Worm (Caenorhabditis elegans) whole organism, late embryonic: ENCODE results near the gene nhr-43.

Experiments used
- K09A11.1 ChIP-seq: sonication (generic microtip); optimal IDR thresholded peaks from 2 replicates; lab custom pipeline; 2017; ENCODE audit warnings: antibody characterized with exemption, mild to moderate bottlenecking, missing genetic modification characterization, missing compliant biosample characterization; ENCODE audit not compliant: insufficient read depth
- ama-1 ChIP-seq: fragments of 150-350 bp; optimal IDR thresholded peaks from 2 replicates; lab custom pipeline; 2014
- ceh-48 ChIP-seq: sonication (generic microtip); optimal IDR thresholded peaks from 2 replicates; lab custom pipeline; 2016; ENCODE audit warnings: missing genetic modification characterization, inconsistent platforms, missing compliant biosample characterization
- ceh-6 ChIP-seq: fragments of 200-800 bp; sonication (Bioruptor generic); optimal IDR thresholded peaks from 2 replicates; lab custom pipeline; 2018; ENCODE audit warnings: mild to moderate bottlenecking, missing genetic modification characterization, missing compliant biosample characterization
- che-1 ChIP-seq: sonication (generic microtip); optimal IDR thresholded peaks from 2 replicates; lab custom pipeline; 2016; ENCODE audit warnings: mild to moderate bottlenecking, missing genetic modification characterization, missing compliant biosample characterization
- dmd-4 ChIP-seq: sonication (generic microtip); optimal IDR thresholded peaks from 2 replicates; lab custom pipeline; 2016; ENCODE audit warnings: borderline replicate concordance, missing genetic modification characterization, missing compliant biosample characterization
- elt-2 ChIP-seq: sonication (generic microtip); optimal IDR thresholded peaks from 2 replicates; lab custom pipeline; 2016; ENCODE audit warnings: missing genetic modification reagents, missing genetic modification characterization, missing compliant biosample characterization
- elt-4 ChIP-seq: sonication (generic microtip); optimal IDR thresholded peaks from 2 replicates; lab custom pipeline; 2016; ENCODE audit warnings: missing genetic modification characterization, missing compliant biosample characterization
- eyg-1 ChIP-seq: sonication (generic microtip); optimal IDR thresholded peaks from 2 replicates; lab custom pipeline; 2016; ENCODE audit warnings: missing genotype, missing genetic modification characterization, missing compliant biosample characterization
- fax-1 ChIP-seq: sonication (generic microtip); optimal IDR thresholded peaks from 2 replicates; lab custom pipeline; 2016; ENCODE audit warnings: missing genotype, missing genetic modification characterization, missing compliant biosample characterization
- nfya-1 ChIP-seq: sonication (generic microtip); optimal IDR thresholded peaks from 2 replicates; lab custom pipeline; 2017; ENCODE audit warnings: missing genetic modification characterization, mild to moderate bottlenecking, missing compliant biosample characterization, antibody characterized with exemption, moderate library complexity
- nhr-11 ChIP-seq: fragments of 150-350 bp; optimal IDR thresholded peaks from 2 replicates; lab custom pipeline; 2014; ENCODE audit warnings: missing biosample characterization, missing genetic modification characterization
- pros-1 ChIP-seq: fragments of 150-350 bp; optimal IDR thresholded peaks from 2 replicates; lab custom pipeline; 2014; ENCODE audit warnings: missing biosample characterization, missing genetic modification reagents, missing genetic modification characterization
- sdc-2 ChIP-seq: sonication (generic microtip); optimal IDR thresholded peaks from 2 replicates; lab custom pipeline; 2016; ENCODE audit warnings: missing genotype, missing genetic modification characterization, missing compliant biosample characterization

DNA sequence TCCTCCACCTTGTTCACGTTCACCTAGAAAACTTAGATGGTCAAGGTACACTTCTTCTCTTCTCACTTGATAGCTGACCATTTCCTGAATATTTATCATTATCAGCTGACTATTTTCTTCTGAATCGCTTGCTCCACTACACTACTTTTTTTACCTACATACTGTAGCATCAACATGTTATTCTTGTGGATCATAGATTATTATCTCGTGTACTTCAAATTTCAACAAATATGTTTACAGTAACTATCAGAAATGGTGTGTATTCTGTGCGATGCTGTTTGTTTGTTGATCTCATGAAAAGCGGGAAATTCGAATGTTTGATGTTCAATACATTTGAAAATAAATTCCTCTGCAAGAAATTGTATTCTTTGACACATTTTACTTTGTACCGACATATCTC, 17.5 kb downstream of the nhr-43 start, which contains the start of gene ZK822.10:
- no peak for TF ChIP-seq ama-1 (lab: Kevin White, UChicago)
- no peak for TF ChIP-seq elt-2 (tag; lab: Kevin White, UChicago)
- TF ChIP-seq che-1 (tag; lab: Kevin White, UChicago): no peak
- no peak for TF ChIP-seq dmd-4
- no peak for TF ChIP-seq nhr-11 (tag; lab: Kevin White, UChicago)
- TF ChIP-seq K09A11.1 (tag; lab: Kevin White, UChicago): no peak
- TF ChIP-seq eyg-1: no peak
- TF ChIP-seq ceh-48: no peak
- TF ChIP-seq ceh-6 (GFP tag; lab: Kevin White, UChicago): no peak
- TF ChIP-seq nfya-1 (tag; lab: Kevin White, UChicago): no peak
- no peak for TF ChIP-seq fax-1 (tag; lab: Kevin White, UChicago)
- TF ChIP-seq elt-4: no peak
- TF ChIP-seq sdc-2 (tag; lab: Kevin White, UChicago): no peak
- TF ChIP-seq pros-1 (tag; lab: Kevin White, UChicago): no peak
